Worm (Caenorhabditis elegans): Measurements from ENCODE around the gene fzr-1.

Gene fzr-1

ce11 chrII:9603419-9603818 lies 40.8 kb downstream of the fzr-1 start:
- no peak for TF ChIP-seq tab-1 (GFP tag; IDR thresholded peaks at IDR 0.05)
- peak; percentile 69 for TF ChIP-seq cog-1 (tag; optimal IDR thresholded peaks at IDR 0.05)

ce11 chrII:9602566-9602965 lies 41.7 kb downstream of the fzr-1 start:
- TF ChIP-seq flt-1 (GFP tag; IDR thresholded peaks at IDR 0.05) (no peak), med-1 (GFP tag; optimal IDR thresholded peaks at IDR 0.05; ENCODE audit: insufficient read depth) (no peak), ztf-23 (GFP tag; IDR thresholded peaks at IDR 0.05) (no peak), cog-1 (tag; optimal IDR thresholded peaks at IDR 0.05) (no peak), ztf-29 (GFP tag; IDR thresholded peaks at IDR 0.05) (no peak), klf-2 (GFP tag; conservative IDR thresholded peaks at IDR 0.05) (no peak), ref-1 (GFP tag; conservative IDR thresholded peaks at IDR 0.05) (no peak), tab-1 (GFP tag; IDR thresholded peaks at IDR 0.05) (no peak)

- TF ChIP-seq T22C8.4 (GFP tag; IDR thresholded peaks at IDR 0.05) (no peak), klf-2 (GFP tag; conservative IDR thresholded peaks at IDR 0.05) (no peak), tab-1 (GFP tag; IDR thresholded peaks at IDR 0.05) (no peak), ztf-23 (GFP tag; IDR thresholded peaks at IDR 0.05) (no peak), med-1 (GFP tag; optimal IDR thresholded peaks at IDR 0.05; ENCODE audit: insufficient read depth) (no peak), flt-1 (GFP tag; IDR thresholded peaks at IDR 0.05) (no peak), ref-1 (GFP tag; conservative IDR thresholded peaks at IDR 0.05) (no peak), ztf-29 (GFP tag; IDR thresholded peaks at IDR 0.05) (no peak), cog-1 (tag; optimal IDR thresholded peaks at IDR 0.05) (no peak)
Measured at ce11 chrII:9601679-9602078, 42.6 kb downstream of the fzr-1 start.

- no peak for TF ChIP-seq tab-1 (GFP tag; IDR thresholded peaks at IDR 0.05)
- TF ChIP-seq flt-1 (GFP tag; IDR thresholded peaks at IDR 0.05): no peak
- TF ChIP-seq T22C8.4 (GFP tag; IDR thresholded peaks at IDR 0.05): no peak
Measured at ce11 chrII:9601069-9601468, 43.2 kb downstream of the fzr-1 start.

- TF ChIP-seq ztf-29 (GFP tag; IDR thresholded peaks at IDR 0.05) (no peak), med-1 (GFP tag; optimal IDR thresholded peaks at IDR 0.05; ENCODE audit: insufficient read depth) (no peak), cog-1 (tag; optimal IDR thresholded peaks at IDR 0.05) (no peak), T22C8.4 (GFP tag; IDR thresholded peaks at IDR 0.05) (no peak), ztf-23 (GFP tag; IDR thresholded peaks at IDR 0.05) (no peak), klf-2 (GFP tag; conservative IDR thresholded peaks at IDR 0.05) (no peak), ref-1 (GFP tag; conservative IDR thresholded peaks at IDR 0.05) (no peak), tab-1 (GFP tag; IDR thresholded peaks at IDR 0.05) (no peak), flt-1 (GFP tag; IDR thresholded peaks at IDR 0.05) (no peak)
Measured at ce11 chrII:9600022-9600722, 44.1 kb downstream of the fzr-1 start.

- TF ChIP-seq med-1 (GFP tag; optimal IDR thresholded peaks at IDR 0.05; ENCODE audit: insufficient read depth) (no peak), ztf-29 (GFP tag; IDR thresholded peaks at IDR 0.05) (no peak), klf-2 (GFP tag; conservative IDR thresholded peaks at IDR 0.05) (no peak), flt-1 (GFP tag; IDR thresholded peaks at IDR 0.05) (no peak), ztf-23 (GFP tag; IDR thresholded peaks at IDR 0.05) (no peak), T22C8.4 (GFP tag; IDR thresholded peaks at IDR 0.05) (no peak), ref-1 (GFP tag; conservative IDR thresholded peaks at IDR 0.05) (no peak), tab-1 (GFP tag; IDR thresholded peaks at IDR 0.05) (no peak)
Measured at ce11 chrII:9597516-9598047, 46.7 kb downstream of the fzr-1 start, which contains the start of gene mrpl-53. mrpl-53 (plus strand) TSS chrII:9597622.

- TF ChIP-seq ztf-23 (GFP tag; IDR thresholded peaks at IDR 0.05): no peak
Measured at ce11 chrII:9596401-9596800, 47.9 kb downstream of the fzr-1 start, which contains the start of gene E02H1.6. E02H1.6 (plus strand) TSS chrII:9596701.

ce11 chrII:9594924-9595323 lies 49.3 kb downstream of the fzr-1 start, which contains the start of gene E02H1.5:
E02H1.5 (plus strand) TSS chrII:9595224.
- TF ChIP-seq med-1 (GFP tag; optimal IDR thresholded peaks at IDR 0.05; ENCODE audit: insufficient read depth): no peak
- TF ChIP-seq tab-1 (GFP tag; IDR thresholded peaks at IDR 0.05): no peak
- TF ChIP-seq cog-1 (tag; optimal IDR thresholded peaks at IDR 0.05): no peak
- TF ChIP-seq T22C8.4 (GFP tag; IDR thresholded peaks at IDR 0.05): no peak
- no peak for TF ChIP-seq ref-1 (GFP tag; conservative IDR thresholded peaks at IDR 0.05)
- TF ChIP-seq ztf-23 (GFP tag; IDR thresholded peaks at IDR 0.05): no peak
- no peak for TF ChIP-seq ztf-29 (GFP tag; IDR thresholded peaks at IDR 0.05)
- no peak for TF ChIP-seq flt-1 (GFP tag; IDR thresholded peaks at IDR 0.05)
- TF ChIP-seq klf-2 (GFP tag; conservative IDR thresholded peaks at IDR 0.05): no peak

ce11 chrII:9592737-9593136 lies 51.5 kb downstream of the fzr-1 start, which contains the start of gene parp-2:
parp-2 (plus strand) TSS chrII:9593037.
- TF ChIP-seq ref-1 (GFP tag; conservative IDR thresholded peaks at IDR 0.05) (no peak), flt-1 (GFP tag; IDR thresholded peaks at IDR 0.05) (no peak), cog-1 (tag; optimal IDR thresholded peaks at IDR 0.05) (no peak), ztf-23 (GFP tag; IDR thresholded peaks at IDR 0.05) (no peak), tab-1 (GFP tag; IDR thresholded peaks at IDR 0.05) (no peak), ztf-29 (GFP tag; IDR thresholded peaks at IDR 0.05) (no peak), klf-2 (GFP tag; conservative IDR thresholded peaks at IDR 0.05) (no peak), med-1 (GFP tag; optimal IDR thresholded peaks at IDR 0.05; ENCODE audit: insufficient read depth) (no peak), T22C8.4 (GFP tag; IDR thresholded peaks at IDR 0.05) (no peak)

- peak; percentile 7 for TF ChIP-seq cog-1 (tag; optimal IDR thresholded peaks at IDR 0.05)
- no peak for TF ChIP-seq klf-2 (GFP tag; conservative IDR thresholded peaks at IDR 0.05)
- TF ChIP-seq flt-1 (GFP tag; IDR thresholded peaks at IDR 0.05): peak; percentile 62
- peak; percentile 52; the same call in 1 of the 2 replicates for TF ChIP-seq ztf-23 (GFP tag; IDR thresholded peaks at IDR 0.05)
- TF ChIP-seq med-1 (GFP tag; optimal IDR thresholded peaks at IDR 0.05; ENCODE audit: insufficient read depth): no peak
Measured at ce11 chrII:9591071-9591470, 53.2 kb downstream of the fzr-1 start, which contains the start of the genes E02H1.1 and tag-124. E02H1.1 (minus strand) TSS chrII:9591164. tag-124 (plus strand) TSS chrII:9591292.

All from whole organism, midembryonic.